Worm (Caenorhabditis elegans) whole organism, L2 larva: Measurements from ENCODE around the gene cyp-29A2.

Experiments used
- C34F6.9 ChIP-seq: fragments of 150-350 bp; optimal IDR thresholded peaks from 2 replicates; lab custom pipeline; 2014; ENCODE audit warnings: missing biosample characterization, missing genetic modification characterization
- F13H6.1 ChIP-seq: sonication (generic microtip); optimal IDR thresholded peaks from 2 replicates; lab custom pipeline; 2016; ENCODE audit warnings: missing genetic modification characterization, missing compliant biosample characterization
- Y55F3AM.14 ChIP-seq: fragments of 200-800 bp; sonication (Bioruptor generic); optimal IDR thresholded peaks from 2 replicates; lab custom pipeline; 2018; ENCODE audit warnings: mild to moderate bottlenecking, missing genetic modification characterization, missing compliant biosample characterization
- aly-2 ChIP-seq: fragments of 150-350 bp; optimal IDR thresholded peaks from 2 replicates; lab custom pipeline; 2014; ENCODE audit warnings: missing biosample characterization, missing genetic modification characterization
- ama-1 ChIP-seq: fragments of 150-350 bp; optimal IDR thresholded peaks from 2 replicates; lab custom pipeline; 2018; ENCODE audit warnings: inconsistent platforms
- blmp-1 ChIP-seq: sonication (generic microtip); optimal IDR thresholded peaks from 2 replicates; lab custom pipeline; 2017; ENCODE audit warnings: missing genetic modification characterization, mild to moderate bottlenecking, missing compliant biosample characterization, antibody characterized with exemption, moderate library complexity; ENCODE audit not compliant: insufficient read depth
- dmd-4 ChIP-seq: sonication (generic microtip); optimal IDR thresholded peaks from 2 replicates; lab custom pipeline; 2017; ENCODE audit warnings: missing biosample characterization, missing genetic modification characterization
- elt-1 ChIP-seq: fragments of 150-350 bp; optimal IDR thresholded peaks from 2 replicates; lab custom pipeline; 2014; ENCODE audit warnings: missing biosample characterization, missing genetic modification characterization
- fos-1 ChIP-seq: fragments of 150-350 bp; optimal IDR thresholded peaks from 2 replicates; lab custom pipeline; 2014; ENCODE audit warnings: missing biosample characterization, missing genetic modification characterization
- gmeb-1 ChIP-seq: fragments of 150-350 bp; optimal IDR thresholded peaks from 2 replicates; lab custom pipeline; 2014; ENCODE audit warnings: missing biosample characterization, missing genetic modification characterization
- lin-39 ChIP-seq: fragments of 150-350 bp; optimal IDR thresholded peaks from 2 replicates; lab custom pipeline; 2014; ENCODE audit warnings: missing biosample characterization, missing genetic modification reagents, missing genetic modification characterization
- mab-5 ChIP-seq: fragments of 150-350 bp; optimal IDR thresholded peaks from 2 replicates; lab custom pipeline; 2014; ENCODE audit warnings: missing biosample characterization, missing genetic modification characterization
- mbf-1 ChIP-seq: sonication (generic microtip); optimal IDR thresholded peaks from 2 replicates; lab custom pipeline; 2017; ENCODE audit warnings: missing biosample characterization, missing genetic modification characterization
- mdl-1 ChIP-seq, 2 experiments: fragments of 150-350 bp in 1 of 2; sonication (generic microtip) in 1 of 2; optimal IDR thresholded peaks; 2 replicates each; lab custom pipeline; 2017; ENCODE audit warnings: missing biosample characterization in 2 of 2, missing genetic modification characterization in 2 of 2
- nhr-10 ChIP-seq: sonication (generic microtip); optimal IDR thresholded peaks from 2 replicates; lab custom pipeline; 2017; ENCODE audit warnings: missing biosample characterization, missing genetic modification characterization
- nhr-11 ChIP-seq: fragments of 150-350 bp; optimal IDR thresholded peaks from 2 replicates; lab custom pipeline; 2014; ENCODE audit warnings: missing biosample characterization, missing genetic modification characterization
- nhr-12 ChIP-seq: fragments of 150-350 bp; optimal IDR thresholded peaks from 2 replicates; lab custom pipeline; 2014; ENCODE audit warnings: missing biosample characterization, missing genetic modification characterization
- nhr-129 ChIP-seq: fragments of 150-350 bp; optimal IDR thresholded peaks from 2 replicates; lab custom pipeline; 2014; ENCODE audit warnings: missing biosample characterization, missing genetic modification characterization
- nhr-21 ChIP-seq: fragments of 150-350 bp; optimal IDR thresholded peaks from 2 replicates; lab custom pipeline; 2014; ENCODE audit warnings: missing biosample characterization, missing genetic modification characterization
- nhr-23 ChIP-seq: fragments of 150-350 bp; optimal IDR thresholded peaks from 2 replicates; lab custom pipeline; 2014; ENCODE audit warnings: missing biosample characterization, missing genetic modification reagents, missing genetic modification characterization
- nhr-237 ChIP-seq: fragments of 150-350 bp; optimal IDR thresholded peaks from 2 replicates; lab custom pipeline; 2014; ENCODE audit warnings: missing biosample characterization, missing genetic modification characterization
- nhr-6 ChIP-seq: fragments of 150-350 bp; optimal IDR thresholded peaks from 2 replicates; lab custom pipeline; 2014; ENCODE audit warnings: missing biosample characterization, missing genetic modification characterization
- nhr-77 ChIP-seq: fragments of 150-350 bp; optimal IDR thresholded peaks from 2 replicates; lab custom pipeline; 2014; ENCODE audit warnings: missing biosample characterization, missing genetic modification characterization
- peb-1 ChIP-seq: fragments of 150-350 bp; optimal IDR thresholded peaks from 2 replicates; lab custom pipeline; 2014; ENCODE audit warnings: missing biosample characterization, missing genetic modification characterization
- sma-3 ChIP-seq: sonication (generic microtip); optimal IDR thresholded peaks from 2 replicates; lab custom pipeline; 2016; ENCODE audit warnings: missing genetic modification reagents, missing genetic modification characterization, missing compliant biosample characterization
- snpc-4 ChIP-seq: fragments of 150-350 bp; optimal IDR thresholded peaks from 2 replicates; lab custom pipeline; 2014; ENCODE audit warnings: missing biosample characterization, missing genetic modification characterization
- unc-39 ChIP-seq: fragments of 150-350 bp; optimal IDR thresholded peaks from 2 replicates; lab custom pipeline; 2014; ENCODE audit warnings: missing biosample characterization, missing genetic modification characterization
- unc-55 ChIP-seq: fragments of 150-350 bp; sonication (generic microtip); optimal IDR thresholded peaks from 3 replicates; lab custom pipeline; 2014; ENCODE audit warnings: missing biosample characterization, missing genetic modification reagents, missing genetic modification characterization
- unc-62 ChIP-seq: fragments of 150-350 bp; optimal IDR thresholded peaks from 2 replicates; lab custom pipeline; 2014; ENCODE audit warnings: missing biosample characterization, missing genetic modification reagents, missing genetic modification characterization
- zag-1 ChIP-seq: fragments of 150-350 bp; optimal IDR thresholded peaks from 2 replicates; lab custom pipeline; 2014; ENCODE audit warnings: missing biosample characterization, missing genetic modification characterization
- ztf-1 ChIP-seq: fragments of 200-800 bp; sonication (Bioruptor generic); conservative IDR thresholded peaks from 2 replicates; pipeline ENCODE4 v1.3.6; 2022; ENCODE audit warnings: missing genetic modification characterization, missing compliant biosample characterization
- ztf-11 ChIP-seq: sonication (generic microtip); optimal IDR thresholded peaks from 2 replicates; lab custom pipeline; 2017; ENCODE audit warnings: missing biosample characterization, missing genetic modification characterization
- ztf-4 ChIP-seq: fragments of 150-350 bp; optimal IDR thresholded peaks from 2 replicates; lab custom pipeline; 2014; ENCODE audit warnings: missing biosample characterization, missing genetic modification characterization

Gene cyp-29A2

DNA sequence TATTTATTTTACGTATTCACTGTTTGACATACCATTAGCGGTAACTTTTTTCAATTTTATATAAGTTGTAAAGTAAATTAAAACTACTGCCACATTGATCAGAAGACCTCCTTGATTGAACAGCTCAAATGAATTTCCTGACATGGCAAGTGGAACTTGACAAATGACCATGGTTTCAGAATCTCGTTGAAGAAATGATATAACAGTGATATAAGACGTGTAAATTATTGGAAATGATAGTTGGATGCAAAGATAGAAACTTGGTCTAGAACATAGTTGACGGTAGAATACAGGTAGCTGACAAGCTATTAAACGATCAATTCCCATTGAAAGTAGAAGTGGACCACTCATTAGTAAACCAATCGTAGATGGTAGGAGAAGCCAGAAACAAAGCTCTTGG is 34.4 kb downstream of the cyp-29A2 start:
- TF ChIP-seq blmp-1 (tag; lab: Kevin White, UChicago) (no peak), peb-1 (tag; lab: Kevin White, UChicago) (no peak), nhr-11 (tag; lab: Kevin White, UChicago) (no peak), ztf-4 (tag; lab: Kevin White, UChicago) (no peak), mab-5 (tag; lab: Kevin White, UChicago) (no peak), nhr-237 (tag; lab: Kevin White, UChicago) (no peak), gmeb-1 (tag; lab: Kevin White, UChicago) (no peak)

DNA sequence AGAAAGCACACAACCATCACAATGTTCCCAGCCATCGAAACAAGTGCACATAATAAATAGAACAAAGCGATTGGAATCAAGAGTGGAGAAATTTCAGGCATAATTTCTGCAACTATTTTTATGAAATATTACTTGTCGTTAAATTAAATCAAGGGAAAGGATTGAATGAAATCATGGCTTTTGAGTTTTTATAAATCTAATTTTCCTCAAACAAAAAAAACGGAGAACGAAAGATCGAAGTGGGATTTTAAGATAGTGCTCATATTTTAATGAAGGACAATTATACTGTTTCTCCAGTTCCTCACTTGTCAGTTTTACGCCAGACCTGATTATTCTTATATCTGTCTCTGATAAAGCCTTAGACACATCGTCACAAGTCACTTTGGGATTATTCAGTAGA is 35.0 kb downstream of the cyp-29A2 start, which contains the start of gene srsx-33:
TSS of gene srsx-33 (minus strand) at position 101 of the 400 bp plus-strand sequence.
- no peak for TF ChIP-seq blmp-1 (tag; lab: Kevin White, UChicago)
- TF ChIP-seq aly-2 (tag; lab: Kevin White, UChicago), result no peak
- no peak for TF ChIP-seq nhr-129 (tag; lab: Kevin White, UChicago)
- no peak for TF ChIP-seq zag-1
- no peak for TF ChIP-seq mab-5 (tag; lab: Kevin White, UChicago)
- no peak for TF ChIP-seq nhr-6 (tag; lab: Kevin White, UChicago)
- no peak for TF ChIP-seq unc-55 (GFP tag; lab: Kevin White, UChicago)
- no peak for TF ChIP-seq Y55F3AM.14
- TF ChIP-seq, all 48 proteins: peak for 0

DNA sequence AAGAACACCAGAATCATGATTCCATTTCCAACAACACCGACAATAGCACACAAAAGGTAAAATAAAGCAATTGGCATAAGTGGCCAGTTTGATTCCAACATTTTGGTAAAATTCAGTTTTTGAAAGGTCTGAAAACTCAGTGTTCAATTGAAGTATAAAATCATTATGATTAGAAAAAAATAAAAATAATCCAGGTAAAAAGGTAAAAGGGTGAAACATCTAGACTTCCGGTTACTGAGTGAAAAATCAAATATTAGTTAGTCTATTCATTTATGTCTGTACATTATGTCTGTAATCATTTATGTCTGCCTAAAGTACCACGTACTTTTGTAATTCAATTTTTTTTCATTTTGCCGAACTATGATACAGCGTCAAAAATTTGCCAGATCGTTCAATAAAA is 37.6 kb downstream of the cyp-29A2 start, which contains the start of gene srsx-31:
TSS of gene srsx-31 (minus strand) at position 101 of the 400 bp plus-strand sequence.
- TF ChIP-seq nhr-129 (tag; lab: Kevin White, UChicago) (no peak), F13H6.1 (tag; lab: Kevin White, UChicago) (no peak), snpc-4 (no peak), nhr-77 (no peak), nhr-23 (tag; lab: Kevin White, UChicago) (no peak), nhr-6 (tag; lab: Kevin White, UChicago) (no peak)

DNA sequence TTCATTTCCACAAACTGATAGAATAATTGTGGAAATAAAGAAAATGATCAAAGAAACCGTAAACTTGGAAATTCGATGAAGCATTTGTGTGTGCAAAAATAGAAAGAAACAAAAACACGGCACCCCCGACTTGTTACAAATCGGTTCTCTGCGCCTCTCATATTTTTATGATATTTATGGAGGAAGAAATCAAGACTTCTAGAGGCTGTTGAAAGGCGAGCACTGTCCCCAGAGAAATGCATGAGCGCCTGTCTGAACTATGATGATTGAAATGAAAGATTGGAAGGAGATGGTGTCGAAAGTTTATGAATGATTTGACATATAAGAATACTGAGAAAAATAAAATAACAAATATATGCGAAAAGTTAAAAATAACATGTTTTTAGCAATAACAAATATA is 41.5 kb downstream of the cyp-29A2 start, which contains the start of gene lgc-36:
TSS of gene lgc-36 (minus strand) at position 101 of the 400 bp plus-strand sequence.
- TF ChIP-seq mdl-1 (tag; optimal IDR thresholded peaks at IDR 0.05; lab: Kevin White, UChicago), result no peak
- TF ChIP-seq unc-62 (GFP tag; lab: Kevin White, UChicago), result no peak
- no peak for TF ChIP-seq ztf-4 (tag; lab: Kevin White, UChicago)
- TF ChIP-seq C34F6.9, result no peak
- no peak for TF ChIP-seq nhr-12 (tag; lab: Kevin White, UChicago)
- TF ChIP-seq lin-39, result no peak

DNA sequence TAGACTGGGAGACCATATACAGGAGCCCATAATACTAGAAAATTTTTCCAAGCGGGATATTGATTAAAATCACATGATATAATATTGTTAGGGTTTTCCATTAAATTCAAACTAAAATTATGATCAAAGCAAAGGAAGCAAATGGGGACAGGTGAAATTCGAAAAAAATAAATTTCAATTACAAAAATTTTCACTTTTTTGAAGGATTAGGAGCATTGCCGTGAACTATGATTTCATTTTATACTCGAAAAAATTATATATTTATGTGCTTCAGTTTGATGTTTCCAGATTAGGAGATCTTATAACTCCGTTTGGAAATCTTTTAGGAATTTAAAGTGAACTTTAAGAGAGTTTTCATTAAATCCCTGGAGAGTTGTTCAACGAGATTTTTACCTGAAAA is 43.2 kb downstream of the cyp-29A2 start, which contains the start of gene F07B10.7:
TSS of gene F07B10.7 (minus strand) at position 101 of the 400 bp plus-strand sequence.
- TF ChIP-seq ama-1 (no peak), mdl-1 (tag; optimal IDR thresholded peaks at IDR 0.05; lab: Kevin White, UChicago) (no peak), nhr-21 (tag; lab: Kevin White, UChicago) (no peak), nhr-6 (tag; lab: Kevin White, UChicago) (no peak), ztf-11 (tag; lab: Kevin White, UChicago) (no peak)

DNA sequence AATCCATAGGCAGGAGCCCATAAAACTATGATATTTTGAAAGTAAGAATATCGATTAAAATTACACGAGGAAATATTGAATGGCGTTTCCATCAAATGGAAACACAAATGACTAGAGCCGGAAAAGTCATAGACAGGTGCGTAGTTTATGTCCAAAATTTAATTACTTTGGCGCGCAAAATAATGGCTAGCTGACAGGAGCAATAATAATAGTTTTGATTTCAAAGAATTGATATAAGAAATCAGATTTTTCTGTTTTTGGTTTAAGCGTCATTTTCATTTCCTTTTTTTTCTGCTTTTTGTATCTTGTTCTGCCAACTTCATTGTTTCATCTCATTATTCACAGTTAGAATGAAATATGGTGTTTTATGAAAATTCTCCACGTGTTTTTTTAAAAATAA is 45.6 kb downstream of the cyp-29A2 start, which contains the start of gene F07B10.4:
TSS of gene F07B10.4 (minus strand) at position 101 of the 400 bp plus-strand sequence.
- no peak for TF ChIP-seq ama-1
- no peak for TF ChIP-seq ztf-4 (tag; lab: Kevin White, UChicago)
- TF ChIP-seq gmeb-1 (tag; lab: Kevin White, UChicago), result no peak
- no peak for TF ChIP-seq nhr-10 (tag; lab: Kevin White, UChicago)
- TF ChIP-seq elt-1 (tag; lab: Kevin White, UChicago), result no peak
- TF ChIP-seq fos-1, result no peak
- TF ChIP-seq nhr-23 (tag; lab: Kevin White, UChicago), result no peak
- TF ChIP-seq ztf-1, result no peak
- TF ChIP-seq unc-62 (GFP tag; lab: Kevin White, UChicago), result no peak
- TF ChIP-seq mbf-1 (tag; lab: Kevin White, UChicago), result no peak
- no peak for TF ChIP-seq dmd-4 (tag; lab: Kevin White, UChicago)
- no peak for TF ChIP-seq unc-39
- TF ChIP-seq F13H6.1 (tag; lab: Kevin White, UChicago), result no peak
- no peak for TF ChIP-seq sma-3 (GFP tag; lab: Kevin White, UChicago)
- TF ChIP-seq mdl-1 (tag; optimal IDR thresholded peaks at IDR 0.05; lab: Kevin White, UChicago), result no peak
